Fruit fly (Drosophila melanogaster) whole organism, wandering third instar larva: ENCODE measurements around the gene Alp13.

Experiments used
- Abd-B ChIP-seq: fragments of >200 bp; optimal IDR thresholded peaks from 2 replicates; lab custom pipeline; 2017; ENCODE audit warnings: missing biosample characterization, missing genetic modification characterization
- CG32264 ChIP-seq: fragments of 200-800 bp; sonication (Bioruptor generic); optimal IDR thresholded peaks from 2 replicates; lab custom pipeline; 2016; ENCODE audit warnings: missing biosample characterization, missing genetic modification characterization
- CG9705 ChIP-seq: fragments of 200-800 bp; sonication (Bioruptor generic); optimal IDR thresholded peaks from 2 replicates; lab custom pipeline; 2018; ENCODE audit warnings: missing biosample characterization, mild to moderate bottlenecking, missing genetic modification characterization
- CrebA ChIP-seq: fragments of 200-800 bp; sonication (Bioruptor generic); optimal IDR thresholded peaks from 2 replicates; lab custom pipeline; 2016; ENCODE audit warnings: missing biosample characterization, mild to moderate bottlenecking, missing genetic modification characterization, borderline replicate concordance
- Dfd ChIP-seq: fragments of >200 bp; optimal IDR thresholded peaks from 2 replicates; lab custom pipeline; 2017; ENCODE audit warnings: missing biosample characterization, missing genetic modification characterization
- Dif ChIP-seq: fragments of 200-275, 200-300 bp; sonication (Bioruptor generic); optimal IDR thresholded peaks from 2 replicates; lab custom pipeline; 2018; ENCODE audit warnings: missing biosample characterization, missing genetic modification characterization; ENCODE audit not compliant: partially characterized antibody
- GATAd ChIP-seq: sonication (Bioruptor generic); optimal IDR thresholded peaks from 2 replicates; lab custom pipeline; 2016; ENCODE audit warnings: missing biosample characterization, missing genetic modification characterization
- HLH106 ChIP-seq: fragments of 200-800 bp; optimal IDR thresholded peaks from 3 replicates; lab custom pipeline; 2019; ENCODE audit warnings: missing biosample characterization, mild to moderate bottlenecking, missing genetic modification characterization, moderate library complexity
- Hnf4 ChIP-seq: fragments of 200-800 bp; sonication (Bioruptor generic); optimal IDR thresholded peaks from 2 replicates; lab custom pipeline; 2016; ENCODE audit warnings: missing biosample characterization, mild to moderate bottlenecking, missing genetic modification characterization
- Hr78 ChIP-seq: fragments of >200 bp; optimal IDR thresholded peaks from 2 replicates; lab custom pipeline; 2017; ENCODE audit warnings: missing biosample characterization, missing genetic modification characterization
- Jra ChIP-seq: sonication (Bioruptor generic); optimal IDR thresholded peaks from 2 replicates; lab custom pipeline; 2016; ENCODE audit warnings: missing biosample characterization, missing genetic modification characterization
- Mio ChIP-seq: sonication (Bioruptor generic); optimal IDR thresholded peaks from 2 replicates; lab custom pipeline; 2016; ENCODE audit warnings: missing biosample characterization, missing genetic modification characterization
- N ChIP-seq: fragments of >200 bp; optimal IDR thresholded peaks from 2 replicates; lab custom pipeline; 2018; ENCODE audit warnings: missing biosample characterization, missing external identifiers, missing genetic modification characterization
- OdsH ChIP-seq: fragments of 200-800 bp; sonication (Bioruptor generic); optimal IDR thresholded peaks from 2 replicates; lab custom pipeline; 2016; ENCODE audit warnings: missing biosample characterization, mild to moderate bottlenecking, missing genetic modification characterization
- Rel ChIP-seq, 2 experiments: fragments of 200-800 bp; sonication (Bioruptor generic) in 1 of 2; optimal IDR thresholded peaks; 2 replicates in 1 of 2; 3 replicates in 1 of 2; lab custom pipeline; 2016 to 2019; ENCODE audit warnings: mild to moderate bottlenecking in 2 of 2, missing biosample characterization in 2 of 2, missing genetic modification characterization in 2 of 2, moderate library complexity in 1 of 2
- Vsx2 ChIP-seq: fragments of 200-300, 225-300 bp; sonication (Bioruptor generic); optimal IDR thresholded peaks from 2 replicates; lab custom pipeline; 2018; ENCODE audit warnings: missing biosample characterization, missing genetic modification characterization; ENCODE audit not compliant: partially characterized antibody
- br ChIP-seq: fragments of 200-800 bp; sonication (Bioruptor generic); optimal IDR thresholded peaks from 2 replicates; lab custom pipeline; 2016; ENCODE audit warnings: missing biosample characterization, missing genetic modification characterization
- dl ChIP-seq, 2 experiments: fragments of 175-275, 200-275 bp in 1 of 2; fragments of 200-275 bp in 1 of 2; sonication (Bioruptor generic); optimal IDR thresholded peaks; lab custom pipeline; 2018; ENCODE audit warnings: mild to moderate bottlenecking in 2 of 2, missing biosample characterization in 2 of 2, missing genetic modification characterization in 2 of 2, moderate library complexity in 2 of 2; ENCODE audit not compliant: partially characterized antibody in 2 of 2, insufficient read depth in 1 of 2
- dmrt93B ChIP-seq: fragments of 200-800 bp; sonication (Bioruptor generic); optimal IDR thresholded peaks from 2 replicates; lab custom pipeline; 2018; ENCODE audit warnings: missing biosample characterization, mild to moderate bottlenecking, missing genetic modification characterization
- dsf ChIP-seq: sonication (Bioruptor generic); optimal IDR thresholded peaks from 2 replicates; lab custom pipeline; 2016; ENCODE audit warnings: missing biosample characterization, missing genetic modification characterization, borderline replicate concordance
- ey ChIP-seq: fragments of 200-800 bp; sonication (Bioruptor generic); optimal IDR thresholded peaks from 2 replicates; lab custom pipeline; 2016; ENCODE audit warnings: missing biosample characterization, missing genetic modification characterization
- foxo ChIP-seq, 2 experiments: fragments of 200-800 bp; sonication (Bioruptor generic); optimal IDR thresholded peaks; 2 replicates in 1 of 2; 3 replicates in 1 of 2; lab custom pipeline; 2016 to 2017; ENCODE audit warnings: missing biosample characterization in 2 of 2, missing genetic modification characterization in 2 of 2
- fru ChIP-seq: fragments of 200-800 bp; sonication (Bioruptor generic); optimal IDR thresholded peaks from 3 replicates; lab custom pipeline; 2016; ENCODE audit warnings: missing biosample characterization, mild to moderate bottlenecking, missing genetic modification characterization
- h ChIP-seq: fragments of 200-800 bp; sonication (Bioruptor generic); optimal IDR thresholded peaks from 3 replicates; lab custom pipeline; 2016; ENCODE audit warnings: missing biosample characterization, mild to moderate bottlenecking, missing genetic modification characterization
- pan ChIP-seq: fragments of >200 bp; optimal IDR thresholded peaks from 2 replicates; lab custom pipeline; 2017
- psq ChIP-seq: fragments of 200-800 bp; sonication (Bioruptor generic); optimal IDR thresholded peaks from 3 replicates; lab custom pipeline; 2017; ENCODE audit warnings: missing biosample characterization, mild to moderate bottlenecking, missing genetic modification characterization, moderate library complexity
- rgr ChIP-seq: fragments of 200-800 bp; sonication (Bioruptor generic); optimal IDR thresholded peaks from 3 replicates; lab custom pipeline; 2016; ENCODE audit warnings: missing biosample characterization, mild to moderate bottlenecking, missing genetic modification characterization
- sage ChIP-seq: fragments of 200-800 bp; sonication (Bioruptor generic); optimal IDR thresholded peaks from 2 replicates; lab custom pipeline; 2016; ENCODE audit warnings: missing biosample characterization, mild to moderate bottlenecking, missing genetic modification characterization
- sv ChIP-seq: fragments of 200-800 bp; sonication (Bioruptor generic); optimal IDR thresholded peaks from 3 replicates; lab custom pipeline; 2016; ENCODE audit warnings: missing biosample characterization, missing genetic modification characterization
- woc ChIP-seq: sonication (Bioruptor generic); optimal IDR thresholded peaks from 2 replicates; lab custom pipeline; 2016; ENCODE audit warnings: missing biosample characterization, mild to moderate bottlenecking, missing genetic modification characterization

Alp13 gene

DNA sequence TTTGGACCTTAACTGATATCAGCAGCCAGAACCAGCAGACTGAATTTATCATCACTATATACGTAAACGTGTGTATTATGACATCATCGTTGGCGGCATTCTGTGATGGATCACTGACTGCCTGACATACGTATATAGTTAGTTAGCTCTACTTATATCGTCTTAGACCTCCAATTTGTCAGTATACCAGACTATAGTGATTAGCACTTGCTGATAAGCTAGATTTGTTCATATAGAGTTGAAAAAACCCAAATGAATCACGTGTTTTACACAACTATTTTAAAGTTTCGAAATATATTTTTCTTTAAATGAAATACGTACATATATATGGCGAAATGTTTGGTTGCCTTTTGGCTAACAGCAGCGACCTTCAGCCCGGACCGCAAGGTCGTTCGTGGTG, 20.6 kb upstream of the Alp13 start:
- TF ChIP-seq HLH106 (no peak), foxo (GFP tag; optimal IDR thresholded peaks at IDR 0.05; lab: Kevin White, UChicago) (no peak), dl (GFP tag; optimal IDR thresholded peaks at IDR 0.05; lab: Kevin White, UChicago; ENCODE audit: insufficient read depth in 1 of 2, partially characterized antibody in 2 of 2) (no peak), psq (no peak), CrebA (no peak), h (GFP tag; lab: Kevin White, UChicago) (no peak), br (GFP tag; lab: Kevin White, UChicago) (no peak), Jra (GFP tag; lab: Kevin White, UChicago) (no peak), Dfd (no peak), Hr78 (GFP tag; lab: Kevin White, UChicago) (no peak), pan (lab: Kevin White, UChicago) (no peak)

DNA sequence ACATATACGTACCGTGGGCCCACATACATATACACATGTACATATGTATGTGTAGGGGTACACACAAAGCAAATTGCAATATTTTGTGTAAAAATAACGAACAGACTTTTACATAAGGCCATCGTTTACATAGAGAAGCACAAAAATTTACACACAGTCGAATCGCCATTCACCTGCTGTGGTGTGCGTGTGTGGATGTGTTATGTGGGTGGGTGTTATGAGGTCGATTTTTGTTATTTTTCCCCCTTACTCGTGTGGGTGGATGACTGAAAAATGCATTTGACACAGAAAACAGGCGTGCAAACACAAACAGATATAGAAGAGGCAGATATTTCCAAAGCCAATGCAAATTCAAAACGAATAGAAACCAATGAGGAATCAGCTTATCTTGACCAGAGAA, 19.9 kb upstream of the Alp13 start:
- TF ChIP-seq CG9705 (GFP tag; lab: Kevin White, UChicago) (no peak), Abd-B (GFP tag; lab: Kevin White, UChicago) (no peak), Dfd (no peak), pan (lab: Kevin White, UChicago) (no peak)
- TF ChIP-seq, all 38 proteins: peak for 0

DNA sequence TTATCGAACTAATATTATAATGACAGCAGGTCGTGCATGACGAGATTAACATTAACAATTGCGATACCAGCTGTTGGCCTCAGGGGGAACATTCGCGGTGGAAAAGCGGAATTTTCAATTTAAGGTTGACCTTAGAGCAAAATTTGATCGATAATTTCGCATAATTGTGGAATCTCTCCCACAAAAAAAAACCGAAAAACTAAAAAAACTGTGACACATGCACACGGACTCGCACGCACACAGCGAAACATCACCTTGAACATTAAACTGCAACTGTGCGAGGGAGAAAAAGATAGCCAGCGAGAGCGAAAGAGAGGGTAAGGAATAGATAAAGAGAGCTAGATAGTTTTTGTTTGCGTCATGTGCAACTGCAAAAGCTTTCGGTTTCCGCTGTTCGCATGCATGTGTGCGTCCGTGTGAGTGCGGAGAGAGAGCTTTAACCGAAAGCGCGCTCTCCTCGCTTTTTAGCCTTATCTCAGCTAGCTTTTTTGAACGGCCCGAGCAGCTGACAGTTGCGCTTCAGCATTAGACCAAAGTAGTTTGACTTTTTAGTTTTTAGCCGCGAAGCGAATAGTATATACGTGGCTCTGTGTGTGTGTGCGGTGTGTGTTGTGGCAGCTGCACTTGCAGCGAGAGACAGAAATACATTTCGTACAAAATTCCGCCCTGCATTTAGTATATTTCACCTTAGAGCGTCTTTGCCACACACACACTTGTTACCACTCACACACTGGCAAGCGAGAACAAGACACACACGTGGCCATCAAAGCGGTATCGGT, 18.3 kb upstream of the Alp13 start:
- TF ChIP-seq h (GFP tag; lab: Kevin White, UChicago) (no peak), Dif (GFP tag; lab: Kevin White, UChicago) (peak; percentile 66)

DNA sequence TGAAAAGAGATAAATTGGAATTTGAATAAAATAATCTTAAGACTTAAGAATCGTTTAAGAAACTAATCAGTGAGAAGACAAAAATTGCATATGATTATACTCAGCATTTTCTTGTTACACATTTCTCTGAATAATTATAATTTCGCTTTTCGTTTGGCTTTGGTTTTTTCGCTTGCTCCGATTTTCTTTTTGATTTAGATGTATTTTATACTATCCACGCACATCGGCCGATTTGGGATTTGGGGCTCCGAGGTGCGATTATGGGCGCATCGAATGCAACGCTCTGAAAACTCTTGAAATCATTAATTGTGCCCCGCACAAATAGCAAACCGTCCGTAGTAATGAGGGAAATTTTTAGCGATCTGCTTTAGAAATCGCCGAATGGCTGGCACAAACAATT, 16.3 kb upstream of the Alp13 start:
- TF ChIP-seq GATAd (GFP tag; lab: Kevin White, UChicago): no peak
- TF ChIP-seq foxo (GFP tag; optimal IDR thresholded peaks at IDR 0.05; lab: Kevin White, UChicago): no peak
- no peak for TF ChIP-seq Hr78 (GFP tag; lab: Kevin White, UChicago)
- TF ChIP-seq h (GFP tag; lab: Kevin White, UChicago): no peak
- TF ChIP-seq fru (GFP tag; lab: Kevin White, UChicago): no peak
- TF ChIP-seq woc (GFP tag; lab: Kevin White, UChicago): no peak
- TF ChIP-seq dsf (GFP tag; lab: Kevin White, UChicago): no peak
- TF ChIP-seq CrebA: no peak
- no peak for TF ChIP-seq dl (GFP tag; optimal IDR thresholded peaks at IDR 0.05; lab: Kevin White, UChicago; ENCODE audit: insufficient read depth in 1 of 2, partially characterized antibody in 2 of 2)
- no peak for TF ChIP-seq OdsH (GFP tag; lab: Kevin White, UChicago)
- TF ChIP-seq pan (lab: Kevin White, UChicago): no peak
- TF ChIP-seq Rel (GFP tag; optimal IDR thresholded peaks at IDR 0.05; lab: Kevin White, UChicago): no peak
- no peak for TF ChIP-seq Rel (tag; optimal IDR thresholded peaks at IDR 0.05; lab: Kevin White, UChicago)
- TF ChIP-seq Jra (GFP tag; lab: Kevin White, UChicago): no peak
- no peak for TF ChIP-seq sv
- TF ChIP-seq sage (GFP tag; lab: Kevin White, UChicago): no peak
- TF ChIP-seq Mio (GFP tag; lab: Kevin White, UChicago): no peak

dm6 chr3R:10090906-10091305, 15.7 kb upstream of the Alp13 start:
- TF ChIP-seq GATAd (GFP tag; lab: Kevin White, UChicago) (no peak), N (GFP tag; lab: Kevin White, UChicago) (no peak), Hnf4 (no peak), rgr (no peak), Vsx2 (GFP tag; lab: Kevin White, UChicago) (no peak), CG32264 (GFP tag; lab: Kevin White, UChicago) (no peak), HLH106 (no peak), pan (lab: Kevin White, UChicago) (no peak), psq (no peak), ey (GFP tag; lab: Kevin White, UChicago) (no peak), sage (GFP tag; lab: Kevin White, UChicago) (no peak), dmrt93B (GFP tag; lab: Kevin White, UChicago) (no peak)
